Fruit fly (Drosophila melanogaster) whole organism, embryonic: ENCODE data around the gene GluProRS.

ENCODE experiments used
- B-H2 ChIP-seq: fragments of 200-800 bp; sonication (Bioruptor generic); optimal IDR thresholded peaks from 2 replicates; lab custom pipeline; 2018; ENCODE audit warnings: missing biosample characterization, mild to moderate bottlenecking, missing genetic modification characterization
- C15 ChIP-seq: fragments of 200-800 bp; sonication (Bioruptor generic); IDR thresholded peaks from 3 replicates; pipeline ENCODE4 v1.3.6; 2022; ENCODE audit warnings: missing biosample characterization, missing genetic modification characterization
- CG10565 ChIP-seq: fragments of 200-800 bp; sonication (Bioruptor generic); optimal IDR thresholded peaks from 3 replicates; lab custom pipeline; 2016; ENCODE audit warnings: missing biosample characterization, mild to moderate bottlenecking, missing genetic modification characterization
- CG12071 ChIP-seq: fragments of 200-800 bp; sonication (Bioruptor generic); optimal IDR thresholded peaks from 3 replicates; lab custom pipeline; 2018; ENCODE audit warnings: missing biosample characterization, mild to moderate bottlenecking, missing genetic modification characterization
- CG12155 ChIP-seq: fragments of 200-800 bp; sonication (Bioruptor generic); optimal IDR thresholded peaks from 3 replicates; lab custom pipeline; 2016; ENCODE audit warnings: missing biosample characterization, missing genetic modification characterization
- CG12769 ChIP-seq: fragments of 200-800 bp; sonication (Bioruptor generic); optimal IDR thresholded peaks from 2 replicates; lab custom pipeline; 2019; ENCODE audit warnings: missing biosample characterization, mild to moderate bottlenecking, missing genetic modification characterization, moderate library complexity
- CG1603 ChIP-seq: fragments of 200-800 bp; sonication (Bioruptor generic); optimal IDR thresholded peaks from 2 replicates; lab custom pipeline; 2019; ENCODE audit warnings: missing biosample characterization, mild to moderate bottlenecking, missing genetic modification characterization, moderate library complexity
- CG16813 ChIP-seq: fragments of 200-800 bp; sonication (Bioruptor generic); IDR thresholded peaks from 3 replicates; pipeline ENCODE4 v1.3.6; 2022; ENCODE audit warnings: missing biosample characterization, missing genetic modification characterization; ENCODE audit not compliant: partially characterized antibody
- CG2120 ChIP-seq: fragments of 200-800 bp; sonication (Bioruptor generic); optimal IDR thresholded peaks from 3 replicates; lab custom pipeline; 2016; ENCODE audit warnings: missing biosample characterization, missing genetic modification characterization
- CG30403 ChIP-seq: fragments of 200-800 bp; sonication (Bioruptor generic); optimal IDR thresholded peaks from 3 replicates; lab custom pipeline; 2016; ENCODE audit warnings: missing biosample characterization, missing genetic modification characterization
- CG3163 ChIP-seq: fragments of 200-800 bp; sonication (Bioruptor generic); optimal IDR thresholded peaks from 3 replicates; lab custom pipeline; 2016; ENCODE audit warnings: missing biosample characterization, missing genetic modification characterization
- CG32772 ChIP-seq: fragments of 200-800 bp; sonication (Bioruptor generic); IDR thresholded peaks from 2 replicates; pipeline ENCODE4 v1.3.6; 2022; ENCODE audit warnings: missing biosample characterization, missing genetic modification characterization
- CG3407 ChIP-seq: fragments of 200-800 bp; sonication (Bioruptor generic); optimal IDR thresholded peaks from 2 replicates; lab custom pipeline; 2018; ENCODE audit warnings: missing biosample characterization, mild to moderate bottlenecking, missing genetic modification characterization
- CG34376 ChIP-seq: fragments of 200-800 bp; sonication (Bioruptor generic); optimal IDR thresholded peaks from 2 replicates; lab custom pipeline; 2018; ENCODE audit warnings: missing biosample characterization, mild to moderate bottlenecking, missing genetic modification characterization
- CG4282 ChIP-seq: fragments of 200-800 bp; sonication (Bioruptor generic); optimal IDR thresholded peaks from 2 replicates; lab custom pipeline; 2016; ENCODE audit warnings: missing biosample characterization, missing genetic modification characterization
- CG43689 ChIP-seq: fragments of 200-800 bp; sonication (Bioruptor generic); IDR thresholded peaks from 2 replicates; pipeline ENCODE4 v1.3.6; 2022; ENCODE audit warnings: missing biosample characterization, missing genetic modification characterization
- CG4730 ChIP-seq: fragments of 200-800 bp; sonication (Bioruptor generic); IDR thresholded peaks from 2 replicates; pipeline ENCODE4 v1.3.6; 2022; ENCODE audit warnings: missing biosample characterization, missing genetic modification characterization
- CG6791 ChIP-seq: fragments of 200-800 bp; sonication (Bioruptor generic); IDR thresholded peaks from 3 replicates; pipeline ENCODE4 v1.3.6; 2022; ENCODE audit warnings: missing biosample characterization, missing genetic modification characterization; ENCODE audit not compliant: partially characterized antibody
- CG8944 ChIP-seq: fragments of 200-800 bp; sonication (Bioruptor generic); optimal IDR thresholded peaks from 3 replicates; lab custom pipeline; 2016; ENCODE audit warnings: missing biosample characterization, missing genetic modification characterization
- CG9609 ChIP-seq: fragments of 200-800 bp; sonication (Bioruptor generic); optimal IDR thresholded peaks from 3 replicates; lab custom pipeline; 2016; ENCODE audit warnings: missing biosample characterization, missing genetic modification characterization
- Camta ChIP-seq: fragments of 200-800 bp; sonication (Bioruptor generic); optimal IDR thresholded peaks from 2 replicates; lab custom pipeline; 2016; ENCODE audit warnings: missing biosample characterization, missing genetic modification characterization
- CrebB ChIP-seq: fragments of 200-800 bp; sonication (Bioruptor generic); optimal IDR thresholded peaks from 3 replicates; lab custom pipeline; 2018; ENCODE audit warnings: missing biosample characterization, mild to moderate bottlenecking, missing genetic modification characterization
- Ets97D ChIP-seq: fragments of 200-800 bp; sonication (Bioruptor generic); optimal IDR thresholded peaks from 3 replicates; lab custom pipeline; 2016; ENCODE audit warnings: missing biosample characterization, missing genetic modification characterization
- HHEX ChIP-seq: fragments of 200-800 bp; sonication (Bioruptor generic); optimal IDR thresholded peaks from 3 replicates; lab custom pipeline; 2017; ENCODE audit warnings: missing biosample characterization, mild to moderate bottlenecking, missing genetic modification characterization, missing genetic modification reagents
- HLH3B ChIP-seq: fragments of 200-800 bp; sonication (Bioruptor generic); IDR thresholded peaks from 2 replicates; pipeline ENCODE4 v1.3.6; 2022; ENCODE audit warnings: missing biosample characterization, missing genetic modification characterization
- HmgZ ChIP-seq: fragments of 200-800 bp; sonication (Bioruptor generic); optimal IDR thresholded peaks from 2 replicates; lab custom pipeline; 2018; ENCODE audit warnings: missing biosample characterization, mild to moderate bottlenecking, missing genetic modification characterization
- MBD-R2 ChIP-seq: fragments of 200-800 bp; sonication (Bioruptor generic); IDR thresholded peaks from 2 replicates; pipeline ENCODE4 v1.3.6; 2022; ENCODE audit warnings: missing biosample characterization, missing genetic modification characterization
- NK7.1 ChIP-seq: fragments of 200-800 bp; sonication (Bioruptor generic); optimal IDR thresholded peaks from 3 replicates; lab custom pipeline; 2016; ENCODE audit warnings: missing biosample characterization, missing genetic modification characterization
- Neu2 ChIP-seq: fragments of 200-800 bp; sonication (Bioruptor generic); optimal IDR thresholded peaks from 3 replicates; lab custom pipeline; 2016; ENCODE audit warnings: missing biosample characterization, missing genetic modification characterization, borderline replicate concordance
- Taf1 ChIP-seq: fragments of 200-800 bp; sonication (Bioruptor generic); IDR thresholded peaks from 2 replicates; pipeline ENCODE4 v1.3.6; 2022; ENCODE audit warnings: missing biosample characterization, missing genetic modification characterization
- al ChIP-seq: fragments of 200-800 bp; sonication (Bioruptor generic); IDR thresholded peaks from 2 replicates; pipeline ENCODE4 v1.3.6; 2022; ENCODE audit warnings: missing biosample characterization, missing genetic modification characterization
- bsh ChIP-seq, 2 experiments: fragments of 200-800 bp; sonication (Bioruptor generic); optimal IDR thresholded peaks; 2 replicates each; lab custom pipeline; 2017 to 2018; ENCODE audit warnings: mild to moderate bottlenecking in 2 of 2, missing biosample characterization in 2 of 2, missing genetic modification characterization in 2 of 2, moderate library complexity in 1 of 2
- chm ChIP-seq: fragments of 200-800 bp; sonication (Bioruptor generic); IDR thresholded peaks from 2 replicates; pipeline ENCODE4 v1.3.6; 2022; ENCODE audit warnings: missing biosample characterization, missing genetic modification characterization
- crc ChIP-seq: fragments of 200-800 bp; sonication (Bioruptor generic); optimal IDR thresholded peaks from 2 replicates; lab custom pipeline; 2016; ENCODE audit warnings: missing biosample characterization, missing genetic modification characterization
- dati ChIP-seq: fragments of 200-800 bp; sonication (Bioruptor generic); IDR thresholded peaks from 2 replicates; pipeline ENCODE4 v1.3.6; 2022; ENCODE audit warnings: missing biosample characterization, missing genetic modification characterization
- exex ChIP-seq: fragments of 200-800 bp; sonication (Bioruptor generic); optimal IDR thresholded peaks from 4 replicates; lab custom pipeline; 2018; ENCODE audit warnings: missing biosample characterization, mild to moderate bottlenecking, missing genetic modification characterization, moderate library complexity
- jumu ChIP-seq: fragments of 200-800 bp; sonication (Bioruptor generic); optimal IDR thresholded peaks from 3 replicates; lab custom pipeline; 2016; ENCODE audit warnings: missing biosample characterization, missing genetic modification characterization
- kah ChIP-seq: fragments of 200-800 bp; sonication (Bioruptor generic); optimal IDR thresholded peaks from 2 replicates; lab custom pipeline; 2018; ENCODE audit warnings: missing biosample characterization, mild to moderate bottlenecking, missing genetic modification characterization
- lov ChIP-seq, 2 experiments: fragments of 200-800 bp in 1 of 2; fragments of >200 bp in 1 of 2; sonication (Bioruptor generic) in 1 of 2; IDR thresholded peaks in 1 of 2; optimal IDR thresholded peaks in 1 of 2; 2 replicates in 1 of 2; 3 replicates in 1 of 2; pipeline versions ENCODE4 v1.3.6 to Lab custom; 2017 to 2022; ENCODE audit warnings: missing biosample characterization in 1 of 2, missing genetic modification characterization in 1 of 2
- luna ChIP-seq: fragments of 200-800 bp; sonication (Bioruptor generic); optimal IDR thresholded peaks from 2 replicates; lab custom pipeline; 2016; ENCODE audit warnings: missing biosample characterization, missing genetic modification characterization
- nerfin-2 ChIP-seq: fragments of 200-800 bp; sonication (Bioruptor generic); IDR thresholded peaks from 2 replicates; pipeline ENCODE4 v1.3.6; 2022; ENCODE audit warnings: missing biosample characterization, missing genetic modification characterization; ENCODE audit not compliant: partially characterized antibody
- oc ChIP-seq: fragments of 200-800 bp; sonication (Bioruptor generic); optimal IDR thresholded peaks from 2 replicates; lab custom pipeline; 2018; ENCODE audit warnings: missing biosample characterization, mild to moderate bottlenecking, missing genetic modification characterization, moderate library complexity
- p53 ChIP-seq: fragments of 200-800 bp; sonication (Bioruptor generic); optimal IDR thresholded peaks from 2 replicates; lab custom pipeline; 2016; ENCODE audit warnings: missing biosample characterization, missing genetic modification characterization
- peb ChIP-seq: fragments of 200-800 bp; sonication (Bioruptor generic); IDR thresholded peaks from 2 replicates; pipeline ENCODE4 v1.3.6; 2022; ENCODE audit warnings: missing biosample characterization, missing genetic modification characterization
- prd ChIP-seq, 3 experiments: fragments of >200 bp in 2 of 3; fragments of 200-800 bp in 1 of 3; sonication (Bioruptor generic) in 1 of 3; optimal IDR thresholded peaks in 2 of 3; IDR thresholded peaks in 1 of 3; 2 replicates in 2 of 3; 3 replicates in 1 of 3; pipeline versions ENCODE4 v1.3.6 to Lab custom; 2017 to 2022; ENCODE audit warnings: missing biosample characterization in 1 of 3, missing genetic modification characterization in 1 of 3
- sim ChIP-seq: fragments of 200-800 bp; sonication (Bioruptor generic); IDR thresholded peaks from 2 replicates; pipeline ENCODE4 v1.3.6; 2022; ENCODE audit warnings: missing biosample characterization, missing genetic modification characterization
- trh ChIP-seq: fragments of 200-800 bp; sonication (Bioruptor generic); optimal IDR thresholded peaks from 2 replicates; lab custom pipeline; 2016; ENCODE audit warnings: missing biosample characterization, missing genetic modification characterization
- zfh2 ChIP-seq: fragments of 200-800 bp; sonication (Bioruptor generic); optimal IDR thresholded peaks from 2 replicates; lab custom pipeline; 2016; ENCODE audit warnings: missing biosample characterization, missing genetic modification characterization

GluProRS gene

dm6 chr3R:23992823-23993797 lies 34.9 kb upstream of the GluProRS start, which contains the start of the genes Epp and Rab7 (continued):
- TF ChIP-seq trh, result no peak
- TF ChIP-seq CG4730 (GFP tag; lab: Robert Waterston, UW), result no peak
- peak; percentile 84 for TF ChIP-seq MBD-R2 (GFP tag; lab: Robert Waterston, UW)
- peak; percentile 23 for TF ChIP-seq HHEX (GFP tag; lab: Kevin White, UChicago)
- TF ChIP-seq zfh2 (GFP tag; lab: Kevin White, UChicago), result peak; percentile 70
- peak; percentile 78 for TF ChIP-seq exex (tag; lab: Kevin White, UChicago)
- TF ChIP-seq B-H2, result peak; percentile 81
- TF ChIP-seq dati (GFP tag; lab: Robert Waterston, UW), result no peak
- peak; percentile 55 for TF ChIP-seq CG9609 (GFP tag; lab: Kevin White, UChicago)
- peak; percentile 72 for TF ChIP-seq nerfin-2
- peak; percentile 58; the same call in 1 of the 2 replicates for TF ChIP-seq chm (GFP tag; lab: Robert Waterston, UW)
- no peak for TF ChIP-seq Taf1
- no peak for TF ChIP-seq luna
- no peak for TF ChIP-seq CG43689 (GFP tag; lab: Robert Waterston, UW)
- no peak for TF ChIP-seq crc (GFP tag; lab: Kevin White, UChicago)
- no peak for TF ChIP-seq HLH3B (GFP tag; lab: Robert Waterston, UW)
- TF ChIP-seq prd (optimal IDR thresholded peaks at IDR 0.05; lab: Kevin White, UChicago), result no peak
- TF ChIP-seq prd (GFP tag; IDR thresholded peaks at IDR 0.05; lab: Robert Waterston, UW), result peak; percentile 43; the same call in 2 of the 3 replicates
- no peak for TF ChIP-seq lov (optimal IDR thresholded peaks at IDR 0.05; lab: Kevin White, UChicago)
- no peak for TF ChIP-seq lov (GFP tag; IDR thresholded peaks at IDR 0.05; lab: Robert Waterston, UW)
- TF ChIP-seq Ets97D (GFP tag; lab: Kevin White, UChicago), result peak; percentile 73
- no peak for TF ChIP-seq CrebB (tag; lab: Kevin White, UChicago)
- TF ChIP-seq CG12769, result no peak
- no peak for TF ChIP-seq CG3407
- no peak for TF ChIP-seq kah (GFP tag; lab: Kevin White, UChicago)
- peak; percentile 90 for TF ChIP-seq CG16813 (GFP tag; lab: Robert Waterston, UW)
- peak; percentile 36 for TF ChIP-seq CG34376 (GFP tag; lab: Kevin White, UChicago)
- no peak for TF ChIP-seq CG8944 (GFP tag; lab: Kevin White, UChicago)
- TF ChIP-seq CG2120 (GFP tag; lab: Kevin White, UChicago), result peak; percentile 76
- no peak for TF ChIP-seq sim (GFP tag; lab: Robert Waterston, UW)
- no peak for TF ChIP-seq CG10565 (GFP tag; lab: Kevin White, UChicago)
- TF ChIP-seq HmgZ, result peak; percentile 79
- peak; percentile 32 for TF ChIP-seq CG30403 (GFP tag; lab: Kevin White, UChicago)
- TF ChIP-seq CG6791 (GFP tag; lab: Robert Waterston, UW), result peak; percentile 94
- TF ChIP-seq oc (tag; lab: Kevin White, UChicago), result no peak
- peak; percentile 56 for TF ChIP-seq CG3163 (GFP tag; lab: Kevin White, UChicago)
- peak; percentile 54 for TF ChIP-seq jumu (GFP tag; lab: Kevin White, UChicago)
- no peak for TF ChIP-seq CG12071 (GFP tag; lab: Kevin White, UChicago)
- 0 out of 2 replicates have a peak, but pooled peaks have one; percentile 22 for TF ChIP-seq al (GFP tag; lab: Robert Waterston, UW)
- peak; percentile 95 for TF ChIP-seq CG12155
- peak; percentile 32 for TF ChIP-seq p53 (GFP tag; lab: Kevin White, UChicago)
- no peak for TF ChIP-seq Neu2 (GFP tag; lab: Kevin White, UChicago)
- peak; percentile 71 for TF ChIP-seq CG1603 (tag; lab: Kevin White, UChicago)
- TF ChIP-seq peb (GFP tag; lab: Robert Waterston, UW), result no peak
- TF ChIP-seq Camta (GFP tag; lab: Kevin White, UChicago), result peak; percentile 5
- TF ChIP-seq CG4282 (GFP tag; lab: Kevin White, UChicago), result peak; percentile 12
- TF ChIP-seq NK7.1 (GFP tag; lab: Kevin White, UChicago), result no peak
- no peak for TF ChIP-seq C15 (GFP tag; lab: Robert Waterston, UW)
- no peak for TF ChIP-seq CG32772 (GFP tag; lab: Robert Waterston, UW)
- peak in 1 of 2 experiments; percentile 24 for TF ChIP-seq bsh (GFP tag; optimal IDR thresholded peaks at IDR 0.05; lab: Kevin White, UChicago)
